Worm (Caenorhabditis elegans) whole organism, L1 larva: Measurements from ENCODE around the gene T12C9.7.

ENCODE experiments used
- ces-1 ChIP-seq: fragments of 150-350 bp; optimal IDR thresholded peaks from 2 replicates; lab custom pipeline; 2014; ENCODE audit warnings: missing biosample characterization, missing genetic modification reagents, missing genetic modification characterization
- jun-1 ChIP-seq: fragments of 150-350 bp; optimal IDR thresholded peaks from 2 replicates; lab custom pipeline; 2014; ENCODE audit warnings: missing biosample characterization, missing genetic modification reagents, missing genetic modification characterization
- lin-13 ChIP-seq: fragments of 150-350 bp; optimal IDR thresholded peaks from 2 replicates; lab custom pipeline; 2014; ENCODE audit warnings: missing biosample characterization, missing genetic modification reagents, missing genetic modification characterization
- mdl-1 ChIP-seq, 2 experiments: fragments of 150-350 bp; optimal IDR thresholded peaks; 2 replicates each; lab custom pipeline; 2014 to 2017; ENCODE audit warnings: missing biosample characterization in 2 of 2, missing genetic modification characterization in 2 of 2, inconsistent platforms in 1 of 2
- nhr-237 ChIP-seq: fragments of 150-350 bp; optimal IDR thresholded peaks from 2 replicates; lab custom pipeline; 2014; ENCODE audit warnings: missing biosample characterization, missing genetic modification characterization
- nhr-71 ChIP-seq: sonication (generic microtip); optimal IDR thresholded peaks from 2 replicates; lab custom pipeline; 2016; ENCODE audit warnings: mild to moderate bottlenecking, missing genetic modification characterization, moderate library complexity, missing compliant biosample characterization
- nhr-90 ChIP-seq: sonication (generic microtip); optimal IDR thresholded peaks from 2 replicates; lab custom pipeline; 2016; ENCODE audit warnings: mild to moderate bottlenecking, missing genetic modification characterization, missing compliant biosample characterization; ENCODE audit not compliant: poor library complexity
- rnt-1 ChIP-seq: sonication (generic microtip); optimal IDR thresholded peaks from 2 replicates; lab custom pipeline; 2016; ENCODE audit warnings: mild to moderate bottlenecking, missing genetic modification characterization, moderate library complexity, missing compliant biosample characterization
- tbx-2 ChIP-seq: sonication (generic microtip); optimal IDR thresholded peaks from 2 replicates; lab custom pipeline; 2016; ENCODE audit warnings: missing genetic modification characterization, missing compliant biosample characterization
- tlp-1 ChIP-seq: fragments of 150-350 bp; optimal IDR thresholded peaks from 2 replicates; lab custom pipeline; 2014; ENCODE audit warnings: missing biosample characterization, missing genetic modification characterization
- unc-62 ChIP-seq: fragments of 150-350 bp; optimal IDR thresholded peaks from 2 replicates; lab custom pipeline; 2014; ENCODE audit warnings: missing biosample characterization, missing genetic modification reagents, missing genetic modification characterization

DNA sequence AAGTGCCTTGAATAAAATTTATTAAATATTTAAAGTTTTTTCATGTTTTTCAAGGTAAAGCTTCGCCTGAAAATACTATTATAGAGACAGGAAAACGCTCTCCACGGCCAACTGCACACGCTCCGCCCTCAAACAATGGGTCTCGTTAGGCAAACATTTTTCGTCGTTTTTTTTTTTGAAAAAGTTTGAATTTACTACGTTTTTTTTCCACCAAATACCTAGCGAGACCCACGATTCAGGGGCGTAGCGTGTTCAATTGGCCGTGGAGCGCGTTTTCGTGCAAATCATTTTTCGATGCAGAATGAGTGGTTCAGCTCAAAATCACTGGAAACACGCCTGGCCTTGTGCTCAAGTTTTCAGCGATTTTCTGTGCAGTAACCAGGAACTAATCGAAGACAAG lies 7.1 kb upstream of the T12C9.7 start, which contains the start of gene W06B4.2:
- TF ChIP-seq mdl-1 (tag; optimal IDR thresholded peaks at IDR 0.05; lab: Kevin White, UChicago) (no peak), jun-1 (tag; lab: Kevin White, UChicago) (no peak), nhr-71 (tag; lab: Kevin White, UChicago) (no peak), unc-62 (GFP tag; lab: Kevin White, UChicago) (no peak), lin-13 (GFP tag; lab: Kevin White, UChicago) (no peak), nhr-237 (tag; lab: Kevin White, UChicago) (no peak), tlp-1 (tag; lab: Kevin White, UChicago) (no peak), rnt-1 (tag; lab: Kevin White, UChicago) (no peak), nhr-90 (tag; lab: Kevin White, UChicago) (no peak), tbx-2 (tag; lab: Kevin White, UChicago) (no peak), ces-1 (GFP tag; lab: Kevin White, UChicago) (no peak)
